Fruit fly (Drosophila melanogaster) whole organism, embryonic: Measurements from ENCODE around the gene CG13894.
A peak's percentile ranks its signal among the peaks of the same experiment; 100 is the strongest.

Source experiments
- C15 ChIP-seq: fragments of 200-800 bp; sonication (Bioruptor generic); IDR thresholded peaks from 3 replicates; pipeline ENCODE4 v1.3.6; 2022; ENCODE audit warnings: missing biosample characterization, missing genetic modification characterization
- CG10543 ChIP-seq: fragments of 200-800 bp; sonication (Bioruptor generic); optimal IDR thresholded peaks from 3 replicates; lab custom pipeline; 2017; ENCODE audit warnings: missing biosample characterization, mild to moderate bottlenecking, missing genetic modification characterization, moderate library complexity
- CG11093 ChIP-seq: fragments of 200-800 bp; sonication (Bioruptor generic); IDR thresholded peaks from 3 replicates; pipeline ENCODE4 v1.3.6; 2022; ENCODE audit warnings: missing biosample characterization, missing genetic modification characterization
- CG1233 ChIP-seq: fragments of 200-800 bp; sonication (Bioruptor generic); optimal IDR thresholded peaks from 4 replicates; lab custom pipeline; 2018; ENCODE audit warnings: missing biosample characterization, mild to moderate bottlenecking, missing genetic modification characterization
- CG13287 ChIP-seq: fragments of 200-800 bp; sonication (Bioruptor generic); IDR thresholded peaks from 2 replicates; pipeline ENCODE4 v1.3.6; 2022; ENCODE audit warnings: missing biosample characterization, missing genetic modification characterization; ENCODE audit not compliant: partially characterized antibody
- CG13775 ChIP-seq: fragments of 200-800 bp; sonication (Bioruptor generic); optimal IDR thresholded peaks from 3 replicates; lab custom pipeline; 2017; ENCODE audit warnings: missing biosample characterization, mild to moderate bottlenecking, missing genetic modification characterization
- CG14965 ChIP-seq: fragments of 200-800 bp; sonication (Bioruptor generic); optimal IDR thresholded peaks from 2 replicates; lab custom pipeline; 2016; ENCODE audit warnings: missing biosample characterization, missing genetic modification characterization, borderline replicate concordance
- CG1647 ChIP-seq: fragments of 200-800 bp; sonication (Bioruptor generic); optimal IDR thresholded peaks from 3 replicates; lab custom pipeline; 2016; ENCODE audit warnings: missing biosample characterization, missing genetic modification characterization
- CG16863 ChIP-seq: fragments of 200-800 bp; sonication (Bioruptor generic); optimal IDR thresholded peaks from 3 replicates; lab custom pipeline; 2016; ENCODE audit warnings: missing biosample characterization, missing genetic modification characterization
- CG2120 ChIP-seq: fragments of 200-800 bp; sonication (Bioruptor generic); optimal IDR thresholded peaks from 3 replicates; lab custom pipeline; 2016; ENCODE audit warnings: missing biosample characterization, missing genetic modification characterization
- CG30403 ChIP-seq: fragments of 200-800 bp; sonication (Bioruptor generic); optimal IDR thresholded peaks from 3 replicates; lab custom pipeline; 2016; ENCODE audit warnings: missing biosample characterization, missing genetic modification characterization
- CG3726 ChIP-seq: fragments of 200-800 bp; sonication (Bioruptor generic); IDR thresholded peaks from 3 replicates; pipeline ENCODE4, ENCODE4 v1.3.6; 2022; ENCODE audit warnings: missing biosample characterization, missing genetic modification characterization
- CG4730 ChIP-seq: fragments of 200-800 bp; sonication (Bioruptor generic); IDR thresholded peaks from 2 replicates; pipeline ENCODE4 v1.3.6; 2022; ENCODE audit warnings: missing biosample characterization, missing genetic modification characterization
- CG6272 ChIP-seq: fragments of 200-800 bp; sonication (Bioruptor generic); IDR thresholded peaks from 2 replicates; pipeline ENCODE4 v1.3.6; 2022; ENCODE audit warnings: missing biosample characterization, missing genetic modification characterization
- CG6683 ChIP-seq: fragments of 200-800 bp; sonication (Bioruptor generic); optimal IDR thresholded peaks from 2 replicates; lab custom pipeline; 2017; ENCODE audit warnings: missing biosample characterization, mild to moderate bottlenecking, missing genetic modification characterization, missing genetic modification reagents
- CG6765 ChIP-seq: fragments of 200-800 bp; sonication (Bioruptor generic); optimal IDR thresholded peaks from 3 replicates; lab custom pipeline; 2017; ENCODE audit warnings: missing biosample characterization, mild to moderate bottlenecking, missing genetic modification characterization
- CG6854 ChIP-seq: fragments of 200-800 bp; sonication (Bioruptor generic); optimal IDR thresholded peaks from 3 replicates; lab custom pipeline; 2017; ENCODE audit warnings: missing biosample characterization, mild to moderate bottlenecking, missing genetic modification characterization
- CG7987 ChIP-seq: fragments of 200-800 bp; sonication (Bioruptor generic); optimal IDR thresholded peaks from 2 replicates; lab custom pipeline; 2018; ENCODE audit warnings: missing biosample characterization, mild to moderate bottlenecking, missing genetic modification characterization, moderate library complexity
- D ChIP-seq, 2 experiments: fragments of 200-800 bp in 1 of 2; fragments of >200 bp in 1 of 2; sonication (Bioruptor generic) in 1 of 2; optimal IDR thresholded peaks; 2 replicates in 1 of 2; 3 replicates in 1 of 2; lab custom pipeline; 2017; ENCODE audit warnings: mild to moderate bottlenecking in 1 of 2, missing biosample characterization in 1 of 2, missing genetic modification characterization in 1 of 2, missing genetic modification reagents in 1 of 2
- Doc2 ChIP-seq: fragments of 200-800 bp; sonication (Bioruptor generic); IDR thresholded peaks from 2 replicates; pipeline ENCODE4 v1.3.6; 2022; ENCODE audit warnings: missing biosample characterization, missing genetic modification characterization
- Fer3 ChIP-seq: fragments of 200-800 bp; sonication (Bioruptor generic); optimal IDR thresholded peaks from 2 replicates; lab custom pipeline; 2018; ENCODE audit warnings: missing biosample characterization, mild to moderate bottlenecking, missing genetic modification characterization, moderate library complexity
- HLH4C ChIP-seq: fragments of 200-800 bp; sonication (Bioruptor generic); IDR thresholded peaks from 3 replicates; pipeline ENCODE4 v1.3.6; 2022; ENCODE audit warnings: missing biosample characterization, missing genetic modification characterization; ENCODE audit not compliant: partially characterized antibody
- Hr78 ChIP-seq, 2 experiments: fragments of 200-800 bp in 1 of 2; fragments of >200 bp in 1 of 2; sonication (Bioruptor generic) in 1 of 2; optimal IDR thresholded peaks; 2 replicates each; lab custom pipeline; 2017 to 2019; ENCODE audit warnings: missing biosample characterization in 2 of 2, missing genetic modification characterization in 2 of 2, mild to moderate bottlenecking in 1 of 2, moderate library complexity in 1 of 2
- Mad ChIP-seq: fragments of 200-800 bp; sonication (Bioruptor generic); optimal IDR thresholded peaks from 2 replicates; lab custom pipeline; 2016; ENCODE audit warnings: missing biosample characterization, missing genetic modification characterization
- Rfx ChIP-seq: fragments of 200-800 bp; sonication (Bioruptor generic); IDR thresholded peaks from 2 replicates; pipeline ENCODE4 v1.3.6; 2022; ENCODE audit warnings: missing biosample characterization, missing genetic modification characterization
- Scr ChIP-seq: fragments of 200-800 bp; sonication (Bioruptor generic); IDR thresholded peaks from 2 replicates; pipeline ENCODE4 v1.3.6; 2022; ENCODE audit warnings: missing biosample characterization, missing genetic modification characterization; ENCODE audit not compliant: partially characterized antibody
- Sry-β ChIP-seq: fragments of 200-800 bp; sonication (Bioruptor generic); optimal IDR thresholded peaks from 2 replicates; lab custom pipeline; 2018; ENCODE audit warnings: missing biosample characterization, mild to moderate bottlenecking, missing genetic modification characterization, moderate library complexity
- Xrp1 ChIP-seq: fragments of 200-800 bp; sonication (Bioruptor generic); IDR thresholded peaks from 2 replicates; pipeline ENCODE4 v1.3.6; 2022; ENCODE audit warnings: missing biosample characterization, missing genetic modification characterization
- YL-1 ChIP-seq: fragments of 200-800 bp; sonication (Bioruptor generic); optimal IDR thresholded peaks from 3 replicates; lab custom pipeline; 2017; ENCODE audit warnings: missing biosample characterization, mild to moderate bottlenecking, missing genetic modification characterization
- bsh ChIP-seq, 2 experiments: fragments of 200-800 bp; sonication (Bioruptor generic); optimal IDR thresholded peaks; 2 replicates each; lab custom pipeline; 2017 to 2018; ENCODE audit warnings: mild to moderate bottlenecking in 2 of 2, missing biosample characterization in 2 of 2, missing genetic modification characterization in 2 of 2, moderate library complexity in 1 of 2
- ci ChIP-seq: fragments of 200-800 bp; sonication (Bioruptor generic); IDR thresholded peaks from 3 replicates; pipeline ENCODE4 v1.3.6; 2022; ENCODE audit warnings: missing biosample characterization, missing genetic modification characterization
- croc ChIP-seq: fragments of 200-800 bp; sonication (Bioruptor generic); conservative IDR thresholded peaks from 3 replicates; pipeline ENCODE4 v1.3.6; 2022; ENCODE audit warnings: missing biosample characterization, missing genetic modification characterization
- esg ChIP-seq: fragments of 200-800 bp; sonication (Bioruptor generic); conservative IDR thresholded peaks from 2 replicates; pipeline ENCODE4 v1.3.6; 2022; ENCODE audit warnings: missing biosample characterization, missing genetic modification characterization
- ewg ChIP-seq: fragments of 200-800 bp; sonication (Bioruptor generic); optimal IDR thresholded peaks from 3 replicates; lab custom pipeline; 2017; ENCODE audit warnings: mild to moderate bottlenecking, missing biosample characterization, missing genetic modification reagents, missing genetic modification characterization
- ken ChIP-seq: fragments of 200-800 bp; sonication (Bioruptor generic); IDR thresholded peaks from 3 replicates; pipeline ENCODE4 v1.3.6; 2022; ENCODE audit warnings: missing biosample characterization, missing genetic modification characterization
- kni ChIP-seq: fragments of 200-800 bp; sonication (Bioruptor generic); optimal IDR thresholded peaks from 3 replicates; lab custom pipeline; 2017; ENCODE audit warnings: mild to moderate bottlenecking, missing biosample characterization, missing genetic modification reagents, missing genetic modification characterization
- lilli ChIP-seq: fragments of 200-800 bp; sonication (Bioruptor generic); optimal IDR thresholded peaks from 3 replicates; lab custom pipeline; 2016; ENCODE audit warnings: missing biosample characterization, missing genetic modification characterization
- pan ChIP-seq, 4 experiments: fragments of >200 bp in 3 of 4; fragments of 200-800 bp in 1 of 4; sonication (Bioruptor generic) in 1 of 4; optimal IDR thresholded peaks in 3 of 4; IDR thresholded peaks in 1 of 4; 2 replicates each; pipeline versions ENCODE4 v1.3.6 to Lab custom; 2017 to 2022; ENCODE audit warnings: missing biosample characterization in 2 of 4, missing genetic modification characterization in 2 of 4, mixed read lengths in 1 of 4
- prd ChIP-seq, 3 experiments: fragments of >200 bp in 2 of 3; fragments of 200-800 bp in 1 of 3; sonication (Bioruptor generic) in 1 of 3; optimal IDR thresholded peaks in 2 of 3; IDR thresholded peaks in 1 of 3; 2 replicates in 2 of 3; 3 replicates in 1 of 3; pipeline versions ENCODE4 v1.3.6 to Lab custom; 2017 to 2022; ENCODE audit warnings: missing biosample characterization in 1 of 3, missing genetic modification characterization in 1 of 3
- ssp ChIP-seq: fragments of 200-800 bp; sonication (Bioruptor generic); IDR thresholded peaks from 2 replicates; pipeline ENCODE4 v1.3.6; 2022; ENCODE audit warnings: missing biosample characterization, missing genetic modification characterization
- tll ChIP-seq, 2 experiments: fragments of 200-800 bp in 1 of 2; fragments of >200 bp in 1 of 2; sonication (Bioruptor generic) in 1 of 2; optimal IDR thresholded peaks; 2 replicates each; lab custom pipeline; 2017 to 2019; ENCODE audit warnings: missing biosample characterization in 2 of 2, missing genetic modification characterization in 2 of 2, mild to moderate bottlenecking in 1 of 2, moderate library complexity in 1 of 2
- trh ChIP-seq: fragments of 200-800 bp; sonication (Bioruptor generic); optimal IDR thresholded peaks from 2 replicates; lab custom pipeline; 2016; ENCODE audit warnings: missing biosample characterization, missing genetic modification characterization
- ttk ChIP-seq: fragments of 200-800 bp; sonication (Bioruptor generic); IDR thresholded peaks from 2 replicates; pipeline ENCODE4 v2.1.2; 2022; ENCODE audit warnings: missing biosample characterization, missing genetic modification characterization
- tx ChIP-seq: fragments of 200-800 bp; sonication (Bioruptor generic); optimal IDR thresholded peaks from 2 replicates; lab custom pipeline; 2016; ENCODE audit warnings: missing biosample characterization, missing genetic modification characterization
- yki ChIP-seq: fragments of >200 bp; optimal IDR thresholded peaks from 3 replicates; lab custom pipeline; 2018

Gene CG13894

dm6 chr3L:726486-727180 lies 27.7 kb upstream of the CG13894 start (continued):
- TF ChIP-seq CG2120 (no peak), prd (optimal IDR thresholded peaks at IDR 0.05; lab: Kevin White, UChicago) (no peak), prd (GFP tag; IDR thresholded peaks at IDR 0.05; lab: Robert Waterston, UW) (no peak), CG4730 (GFP tag; lab: Robert Waterston, UW) (0 out of 2 replicates have a peak, but pooled peaks have one; percentile 8), CG6272 (GFP tag; lab: Robert Waterston, UW) (no peak), HLH4C (GFP tag; lab: Robert Waterston, UW) (no peak), Sry-β (GFP tag; lab: Kevin White, UChicago) (no peak), CG10543 (GFP tag; lab: Kevin White, UChicago) (no peak), tll (GFP tag; optimal IDR thresholded peaks at IDR 0.05; lab: Kevin White, UChicago) (peak in 1 of 2 experiments; percentile 78), kni (GFP tag; lab: Kevin White, UChicago) (peak; percentile 44), pan (optimal IDR thresholded peaks at IDR 0.05; lab: Kevin White, UChicago) (peak in 1 of 2 experiments; percentile 44), pan (GFP tag; optimal IDR thresholded peaks at IDR 0.05 in 1 of 2, IDR thresholded peaks at IDR 0.05 in 1 of 2) (no peak), yki (lab: Kevin White, UChicago) (no peak)

- TF ChIP-seq ci (GFP tag; lab: Robert Waterston, UW) (peak; percentile 89), CG13287 (no peak), CG11093 (GFP tag; lab: Robert Waterston, UW) (peak; percentile 66; the same call in 2 of the 3 replicates), C15 (GFP tag; lab: Robert Waterston, UW) (no peak), trh (GFP tag; lab: Kevin White, UChicago) (peak; percentile 8), YL-1 (GFP tag; lab: Kevin White, UChicago) (no peak), Fer3 (no peak), Scr (no peak), ttk (GFP tag; lab: Robert Waterston, UW) (peak; percentile 75), croc (GFP tag; lab: Robert Waterston, UW) (peak; percentile 89), ewg (GFP tag; lab: Kevin White, UChicago) (peak; percentile 55), bsh (GFP tag; optimal IDR thresholded peaks at IDR 0.05; lab: Kevin White, UChicago) (peak in 1 of 2 experiments; percentile 91), Rfx (GFP tag; lab: Robert Waterston, UW) (no peak), CG14965 (GFP tag; lab: Kevin White, UChicago) (peak; percentile 26), Doc2 (GFP tag; lab: Robert Waterston, UW) (no peak), Hr78 (GFP tag; optimal IDR thresholded peaks at IDR 0.05; lab: Kevin White, UChicago) (no peak), CG30403 (peak; percentile 75), CG3726 (peak; percentile 69; the same call in 2 of the 3 replicates), lilli (GFP tag; lab: Kevin White, UChicago) (peak; percentile 71), CG6683 (GFP tag; lab: Kevin White, UChicago) (no peak), ssp (GFP tag; lab: Robert Waterston, UW) (peak; percentile 69), esg (peak; percentile 60), CG6765 (GFP tag; lab: Kevin White, UChicago) (no peak), ken (GFP tag; lab: Robert Waterston, UW) (peak; percentile 74; the same call in 2 of the 3 replicates), Xrp1 (peak; percentile 97), CG6854 (GFP tag; lab: Kevin White, UChicago) (no peak), D (optimal IDR thresholded peaks at IDR 0.05; lab: Kevin White, UChicago) (no peak), D (GFP tag; optimal IDR thresholded peaks at IDR 0.05; lab: Kevin White, UChicago) (peak; percentile 86), CG1233 (GFP tag; lab: Kevin White, UChicago) (peak; percentile 54), CG16863 (GFP tag; lab: Kevin White, UChicago) (peak; percentile 84), CG1647 (peak; percentile 12), CG7987 (GFP tag; lab: Kevin White, UChicago) (peak; percentile 39), tx (GFP tag; lab: Kevin White, UChicago) (peak; percentile 47), CG13775 (GFP tag; lab: Kevin White, UChicago) (peak; percentile 85), Mad (GFP tag; lab: Kevin White, UChicago) (peak; percentile 76)
These were observed 26.7 kb upstream of the CG13894 start for dm6 chr3L:725527-726191.
